Worm (Caenorhabditis elegans) whole organism, young adult: ENCODE data around the gene ama-1.

Source experiments
- B0261.1 ChIP-seq: sonication (generic microtip); optimal IDR thresholded peaks from 2 replicates; lab custom pipeline; 2016; ENCODE audit warnings: mild to moderate bottlenecking, missing genetic modification characterization, moderate library complexity, missing compliant biosample characterization
- C06A6.2 ChIP-seq: fragments of 200-800 bp; sonication (Bioruptor generic); conservative IDR thresholded peaks from 2 replicates; pipeline ENCODE4 v1.3.6; 2022; ENCODE audit warnings: missing genetic modification characterization, missing compliant biosample characterization
- F49E8.2 ChIP-seq: sonication (generic microtip); optimal IDR thresholded peaks from 3 replicates; lab custom pipeline; 2017; ENCODE audit warnings: missing genetic modification characterization, mild to moderate bottlenecking, missing compliant biosample characterization, antibody characterized with exemption, moderate library complexity; ENCODE audit not compliant: insufficient read depth
- F57A8.1 ChIP-seq: fragments of 200-800 bp; sonication (Bioruptor generic); optimal IDR thresholded peaks from 2 replicates; lab custom pipeline; 2018; ENCODE audit warnings: mild to moderate bottlenecking, missing genetic modification characterization, moderate library complexity, missing compliant biosample characterization
- Y53G8AR.9 ChIP-seq: fragments of 200-800 bp; sonication (Bioruptor generic); conservative IDR thresholded peaks from 2 replicates; pipeline ENCODE4 v1.3.6; 2022; ENCODE audit warnings: missing genetic modification reagents, missing genetic modification characterization, missing compliant biosample characterization
- Y56A3A.18 ChIP-seq: fragments of 200-800 bp; sonication (Bioruptor generic); IDR thresholded peaks from 2 replicates; pipeline ENCODE4 v1.3.6; 2022; ENCODE audit warnings: missing genetic modification reagents, missing genetic modification characterization, missing compliant biosample characterization
- Y95B8A.8 ChIP-seq: fragments of 200-800 bp; sonication (Bioruptor generic); IDR thresholded peaks from 2 replicates; pipeline ENCODE4 v1.3.6; 2022; ENCODE audit warnings: missing genetic modification reagents, missing genetic modification characterization, missing compliant biosample characterization
- aptf-2 ChIP-seq: fragments of 200-800 bp; sonication (Bioruptor generic); conservative IDR thresholded peaks from 2 replicates; pipeline ENCODE4 v1.3.6; 2022; ENCODE audit warnings: missing genetic modification reagents, missing genetic modification characterization, missing compliant biosample characterization
- attf-3 ChIP-seq: fragments of 200-800 bp; sonication (Bioruptor generic); conservative IDR thresholded peaks from 2 replicates; pipeline ENCODE4 v1.3.6; 2022; ENCODE audit warnings: missing genetic modification reagents, missing genetic modification characterization, missing compliant biosample characterization
- bed-1 ChIP-seq: fragments of 200-800 bp; sonication (Bioruptor generic); IDR thresholded peaks from 2 replicates; pipeline ENCODE4 v1.3.6; 2022; ENCODE audit warnings: missing genetic modification reagents, missing genetic modification characterization, missing compliant biosample characterization
- cebp-2 ChIP-seq: fragments of 200-800 bp; sonication (Bioruptor generic); IDR thresholded peaks from 2 replicates; pipeline ENCODE4 v1.3.6; 2022; ENCODE audit warnings: missing genetic modification characterization, missing compliant biosample characterization
- ceh-100 ChIP-seq: fragments of 200-800 bp; sonication (Bioruptor generic); IDR thresholded peaks from 2 replicates; pipeline ENCODE4 v1.3.6; 2022; ENCODE audit warnings: missing genetic modification reagents, missing genetic modification characterization, missing compliant biosample characterization
- ceh-27 ChIP-seq: fragments of 200-800 bp; sonication (Bioruptor generic); optimal IDR thresholded peaks from 2 replicates; lab custom pipeline; 2018; ENCODE audit warnings: mild to moderate bottlenecking, missing genetic modification characterization, moderate library complexity, missing compliant biosample characterization
- ceh-58 ChIP-seq: fragments of 200-800 bp; sonication (Bioruptor generic); IDR thresholded peaks from 2 replicates; pipeline ENCODE4 v1.3.6; 2022; ENCODE audit warnings: missing genetic modification characterization, missing compliant biosample characterization
- ceh-91 ChIP-seq: fragments of 200-800 bp; sonication (Bioruptor generic); IDR thresholded peaks from 2 replicates; pipeline ENCODE4 v1.3.6; 2022; ENCODE audit warnings: missing genetic modification reagents, missing genetic modification characterization, missing compliant biosample characterization
- die-1 ChIP-seq: sonication (generic microtip); optimal IDR thresholded peaks from 2 replicates; lab custom pipeline; 2016; ENCODE audit warnings: missing genotype, mild to moderate bottlenecking, missing genetic modification characterization, missing compliant biosample characterization
- ekl-4 ChIP-seq: fragments of 200-800 bp; sonication (Bioruptor generic); IDR thresholded peaks from 2 replicates; pipeline ENCODE4 v1.3.6; 2022; ENCODE audit warnings: missing genetic modification reagents, missing genetic modification characterization, missing compliant biosample characterization
- gei-17 ChIP-seq: fragments of 200-800 bp; sonication (Bioruptor generic); optimal IDR thresholded peaks from 2 replicates; lab custom pipeline; 2018; ENCODE audit warnings: mild to moderate bottlenecking, missing genetic modification characterization, missing compliant biosample characterization
- him-1 ChIP-seq: sonication (generic microtip); optimal IDR thresholded peaks from 2 replicates; lab custom pipeline; 2016; ENCODE audit warnings: missing genotype, missing genetic modification reagents, missing genetic modification characterization, missing compliant biosample characterization
- hmg-1.2 ChIP-seq: fragments of 200-800 bp; sonication (Bioruptor generic); IDR thresholded peaks from 2 replicates; pipeline ENCODE4 v1.3.6; 2022; ENCODE audit warnings: missing genetic modification reagents, missing genetic modification characterization, missing compliant biosample characterization
- hrde-1 ChIP-seq: sonication (generic microtip); optimal IDR thresholded peaks from 2 replicates; lab custom pipeline; 2016; ENCODE audit warnings: missing genetic modification characterization, mild to moderate bottlenecking, missing compliant biosample characterization, moderate library complexity, missing genotype, missing genetic modification reagents, borderline replicate concordance
- lin-35 ChIP-seq, 3 experiments: fragments of 150-350 bp in 2 of 3; sonication (generic microtip) in 1 of 3; optimal IDR thresholded peaks; 2 replicates each; lab custom pipeline; 2014 to 2018; ENCODE audit warnings: missing biosample characterization in 3 of 3, missing genetic modification characterization in 3 of 3, missing genetic modification reagents in 3 of 3
- lin-54 ChIP-seq: fragments of 200-800 bp; sonication (Bioruptor generic); optimal IDR thresholded peaks from 2 replicates; lab custom pipeline; 2018; ENCODE audit warnings: mild to moderate bottlenecking, missing genetic modification characterization, missing compliant biosample characterization
- lir-1 ChIP-seq: fragments of 200-800 bp; sonication (Bioruptor generic); conservative IDR thresholded peaks from 2 replicates; pipeline ENCODE4 v1.3.6; 2022; ENCODE audit warnings: missing genetic modification reagents, missing genetic modification characterization, missing compliant biosample characterization
- lsy-27 ChIP-seq: sonication (generic microtip); optimal IDR thresholded peaks from 2 replicates; lab custom pipeline; 2017; ENCODE audit warnings: missing genetic modification characterization, mild to moderate bottlenecking, missing compliant biosample characterization, antibody characterized with exemption, missing genotype, borderline replicate concordance; ENCODE audit not compliant: insufficient read depth
- madf-10 ChIP-seq: sonication (generic microtip); optimal IDR thresholded peaks from 2 replicates; lab custom pipeline; 2016; ENCODE audit warnings: mild to moderate bottlenecking, missing genetic modification characterization, missing compliant biosample characterization
- madf-3 ChIP-seq: fragments of 200-800 bp; sonication (Bioruptor generic); IDR thresholded peaks from 2 replicates; pipeline ENCODE4 v1.3.6; 2022; ENCODE audit warnings: missing genetic modification reagents, missing genetic modification characterization, missing compliant biosample characterization
- mcd-1 ChIP-seq: fragments of 200-800 bp; sonication (Bioruptor generic); IDR thresholded peaks from 2 replicates; pipeline ENCODE4 v1.3.6; 2022; ENCODE audit warnings: missing genetic modification reagents, missing genetic modification characterization, missing compliant biosample characterization
- nhr-27 ChIP-seq: fragments of 200-800 bp; sonication (Bioruptor generic); optimal IDR thresholded peaks from 2 replicates; lab custom pipeline; 2018; ENCODE audit warnings: mild to moderate bottlenecking, missing genetic modification characterization, moderate library complexity, missing compliant biosample characterization
- sdz-38 ChIP-seq: sonication (generic microtip); optimal IDR thresholded peaks from 2 replicates; lab custom pipeline; 2016; ENCODE audit warnings: missing genotype, missing genetic modification characterization, missing compliant biosample characterization
- sea-2 ChIP-seq: fragments of 200-800 bp; sonication (Bioruptor generic); IDR thresholded peaks from 2 replicates; pipeline ENCODE4 v1.3.6; 2022; ENCODE audit warnings: missing genetic modification characterization, missing compliant biosample characterization
- somi-1 ChIP-seq: fragments of 200-800 bp; sonication (Bioruptor generic); optimal IDR thresholded peaks from 2 replicates; lab custom pipeline; 2018; ENCODE audit warnings: mild to moderate bottlenecking, missing genetic modification characterization, missing compliant biosample characterization
- sptf-2 ChIP-seq: fragments of 200-800 bp; sonication (Bioruptor generic); optimal IDR thresholded peaks from 2 replicates; lab custom pipeline; 2018; ENCODE audit warnings: mild to moderate bottlenecking, missing genetic modification characterization, missing compliant biosample characterization
- tbp1 ChIP-seq: fragments of 200-800 bp; sonication (Bioruptor generic); optimal IDR thresholded peaks from 2 replicates; lab custom pipeline; 2018; ENCODE audit warnings: mild to moderate bottlenecking, missing genetic modification characterization, missing compliant biosample characterization
- zim-3 ChIP-seq: sonication (generic microtip); optimal IDR thresholded peaks from 2 replicates; lab custom pipeline; 2017; ENCODE audit warnings: mild to moderate bottlenecking, missing genetic modification characterization, moderate library complexity, missing compliant biosample characterization
- ztf-3 ChIP-seq: fragments of 200-800 bp; sonication (Bioruptor generic); optimal IDR thresholded peaks from 2 replicates; lab custom pipeline; 2018; ENCODE audit warnings: mild to moderate bottlenecking, missing genetic modification characterization, missing compliant biosample characterization

The ama-1 gene

ce11 chrIV:4269308-4269707 lies 21.4 kb downstream of the ama-1 start, which contains the start of gene F36A4.3:
Gene F36A4.3 (plus strand): TSS chrIV:4269608.
- TF ChIP-seq C06A6.2 (no peak), sptf-2 (GFP tag; lab: Kevin White, UChicago) (no peak), attf-3 (GFP tag; lab: Robert Waterston, UW) (no peak), ekl-4 (no peak), mcd-1 (GFP tag; lab: Robert Waterston, UW) (no peak), ceh-27 (GFP tag; lab: Kevin White, UChicago) (no peak), Y56A3A.18 (no peak), F57A8.1 (no peak), B0261.1 (no peak)

ce11 chrIV:4270925-4271324 lies 23.1 kb downstream of the ama-1 start, which contains the start of gene F36A4.2:
Gene F36A4.2 (plus strand): TSS chrIV:4271225.
- TF ChIP-seq him-1, result no peak
- no peak for TF ChIP-seq tbp1
- TF ChIP-seq sea-2, result no peak
- TF ChIP-seq ceh-100 (GFP tag; lab: Robert Waterston, UW), result no peak
- TF ChIP-seq ztf-3, result no peak
- TF ChIP-seq Y53G8AR.9, result no peak
- TF ChIP-seq madf-10 (tag; lab: Kevin White, UChicago), result no peak
- no peak for TF ChIP-seq aptf-2 (GFP tag; lab: Robert Waterston, UW)
- no peak for TF ChIP-seq zim-3
- TF ChIP-seq gei-17 (GFP tag; lab: Kevin White, UChicago), result no peak
- no peak for TF ChIP-seq lsy-27 (tag; lab: Kevin White, UChicago)
- TF ChIP-seq lir-1 (GFP tag; lab: Robert Waterston, UW), result no peak
- no peak for TF ChIP-seq hmg-1.2 (GFP tag; lab: Robert Waterston, UW)
- TF ChIP-seq F49E8.2 (tag; lab: Kevin White, UChicago), result no peak
- no peak for TF ChIP-seq lin-35 (GFP tag; optimal IDR thresholded peaks at IDR 0.05; lab: Kevin White, UChicago)
- TF ChIP-seq bed-1 (GFP tag; lab: Robert Waterston, UW), result no peak
- no peak for TF ChIP-seq ceh-91 (GFP tag; lab: Robert Waterston, UW)
- no peak for TF ChIP-seq Y95B8A.8 (GFP tag; lab: Robert Waterston, UW)

ce11 chrIV:4272167-4272566 lies 24.3 kb downstream of the ama-1 start, which contains the start of gene F36A4.1:
Gene F36A4.1 (plus strand): TSS chrIV:4272467.
- no peak for TF ChIP-seq hrde-1
- no peak for TF ChIP-seq lin-54 (GFP tag; lab: Kevin White, UChicago)
- no peak for TF ChIP-seq B0261.1
- no peak for TF ChIP-seq madf-3 (GFP tag; lab: Robert Waterston, UW)
- TF ChIP-seq somi-1 (GFP tag; lab: Kevin White, UChicago), result no peak
- TF ChIP-seq die-1, result no peak
- TF ChIP-seq ceh-58 (GFP tag; lab: Robert Waterston, UW), result no peak
- no peak for TF ChIP-seq bed-1 (GFP tag; lab: Robert Waterston, UW)
- no peak for TF ChIP-seq sdz-38 (tag; lab: Kevin White, UChicago)
- no peak for TF ChIP-seq nhr-27 (tag; lab: Kevin White, UChicago)
- TF ChIP-seq cebp-2 (GFP tag; lab: Robert Waterston, UW), result no peak
